Worm (Caenorhabditis elegans): ENCODE results near the gene C02F5.3.

The C02F5.3 gene

DNA sequence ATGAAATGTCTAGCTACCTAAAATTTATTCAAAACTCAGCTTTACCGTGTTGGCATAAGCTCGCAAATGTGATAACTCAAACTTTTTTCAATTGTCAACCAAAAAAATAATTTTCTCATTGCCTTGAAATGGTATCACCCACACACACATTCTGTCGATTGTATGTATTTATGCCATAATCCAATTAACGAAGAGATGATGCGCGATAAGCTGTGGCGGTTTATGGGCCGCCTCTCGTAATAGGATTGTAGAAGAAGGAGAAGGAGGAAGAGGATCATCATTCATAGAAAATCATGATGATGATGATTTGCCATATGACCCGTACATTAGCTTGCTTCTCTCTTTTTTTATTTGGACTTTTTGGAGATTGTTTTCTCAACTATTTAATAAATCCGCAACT lies 43.5 kb downstream of the C02F5.3 start:
- TF ChIP-seq ztf-4 (tag; optimal IDR thresholded peaks at IDR 0.05) (no peak), jun-1 (tag; optimal IDR thresholded peaks at IDR 0.05) (no peak), egl-5 (tag; optimal IDR thresholded peaks at IDR 0.05) (peak; percentile 39), fkh-2 (tag; optimal IDR thresholded peaks at IDR 0.05) (no peak), mdl-1 (tag; optimal IDR thresholded peaks at IDR 0.05) (no peak), nhr-23 (tag; optimal IDR thresholded peaks at IDR 0.05) (no peak), R02D3.7 (tag; optimal IDR thresholded peaks at IDR 0.05) (no peak)

ce11 chrIII:8291268-8292032 lies 45.8 kb downstream of the C02F5.3 start:
- no peak for TF ChIP-seq nhr-76 (tag; optimal IDR thresholded peaks at IDR 0.05)
- no peak for TF ChIP-seq nhr-25 (tag; optimal IDR thresholded peaks at IDR 0.05)
- no peak for TF ChIP-seq ama-1 (optimal IDR thresholded peaks at IDR 0.05)
- TF ChIP-seq ceh-16 (tag; optimal IDR thresholded peaks at IDR 0.05): no peak
- no peak for TF ChIP-seq mml-1 (tag; optimal IDR thresholded peaks at IDR 0.05)
- no peak for TF ChIP-seq ztf-11 (tag; optimal IDR thresholded peaks at IDR 0.05)
- peak; percentile 96 for TF ChIP-seq elt-2 (tag; optimal IDR thresholded peaks at IDR 0.05)
- TF ChIP-seq nhr-23 (tag; optimal IDR thresholded peaks at IDR 0.05): no peak
- no peak for TF ChIP-seq zag-1 (tag; optimal IDR thresholded peaks at IDR 0.05)
- TF ChIP-seq ztf-4 (tag; optimal IDR thresholded peaks at IDR 0.05): no peak
- TF ChIP-seq nhr-237 (tag; optimal IDR thresholded peaks at IDR 0.05): no peak
- no peak for TF ChIP-seq nhr-11 (tag; optimal IDR thresholded peaks at IDR 0.05)
- TF ChIP-seq sea-2 (GFP tag; optimal IDR thresholded peaks at IDR 0.05): no peak
- no peak for TF ChIP-seq unc-62 (GFP tag; optimal IDR thresholded peaks at IDR 0.05)
- peak; percentile 46 for TF ChIP-seq pha-4 (tag; optimal IDR thresholded peaks at IDR 0.05)
- TF ChIP-seq daf-12 (tag; optimal IDR thresholded peaks at IDR 0.05): no peak
- TF ChIP-seq pqm-1 (tag; optimal IDR thresholded peaks at IDR 0.05): peak; percentile 90
- TF ChIP-seq aly-2 (tag; optimal IDR thresholded peaks at IDR 0.05): no peak
- no peak for TF ChIP-seq eor-1 (tag; optimal IDR thresholded peaks at IDR 0.05)
- peak; percentile 61 for TF ChIP-seq egl-5 (tag; optimal IDR thresholded peaks at IDR 0.05)
- TF ChIP-seq ceh-28 (tag; optimal IDR thresholded peaks at IDR 0.05): peak; percentile 24
- TF ChIP-seq tbx-2 (tag; optimal IDR thresholded peaks at IDR 0.05): no peak
- TF ChIP-seq snpc-4 (tag; optimal IDR thresholded peaks at IDR 0.05): no peak
- TF ChIP-seq lsy-12 (tag; optimal IDR thresholded peaks at IDR 0.05): no peak
- no peak for TF ChIP-seq R02D3.7 (tag; optimal IDR thresholded peaks at IDR 0.05)
- no peak for TF ChIP-seq nhr-28 (tag; optimal IDR thresholded peaks at IDR 0.05)
- no peak for TF ChIP-seq nhr-77 (tag; optimal IDR thresholded peaks at IDR 0.05)
- TF ChIP-seq nhr-12 (tag; optimal IDR thresholded peaks at IDR 0.05): no peak
- TF ChIP-seq fos-1 (tag; optimal IDR thresholded peaks at IDR 0.05): no peak
- TF ChIP-seq mdl-1 (tag; optimal IDR thresholded peaks at IDR 0.05): no peak
- no peak for TF ChIP-seq unc-39 (tag; optimal IDR thresholded peaks at IDR 0.05)

- no peak for TF ChIP-seq ztf-11 (tag; optimal IDR thresholded peaks at IDR 0.05)
- no peak for TF ChIP-seq ceh-28 (tag; optimal IDR thresholded peaks at IDR 0.05)
- no peak for TF ChIP-seq skn-1 (tag; optimal IDR thresholded peaks at IDR 0.05)
- TF ChIP-seq ama-1 (optimal IDR thresholded peaks at IDR 0.05): no peak
- TF ChIP-seq elt-2 (tag; optimal IDR thresholded peaks at IDR 0.05): peak; percentile 13
- TF ChIP-seq fkh-10 (GFP tag; optimal IDR thresholded peaks at IDR 0.05): no peak
- no peak for TF ChIP-seq aly-2 (tag; optimal IDR thresholded peaks at IDR 0.05)
- TF ChIP-seq jun-1 (tag; optimal IDR thresholded peaks at IDR 0.05): no peak
- TF ChIP-seq ceh-9 (tag; optimal IDR thresholded peaks at IDR 0.05): no peak
Measured at ce11 chrIII:8293260-8293659, 47.6 kb downstream of the C02F5.3 start.
